Fruit fly (Drosophila melanogaster): ENCODE measurements around the gene milt.

Gene milt

DNA sequence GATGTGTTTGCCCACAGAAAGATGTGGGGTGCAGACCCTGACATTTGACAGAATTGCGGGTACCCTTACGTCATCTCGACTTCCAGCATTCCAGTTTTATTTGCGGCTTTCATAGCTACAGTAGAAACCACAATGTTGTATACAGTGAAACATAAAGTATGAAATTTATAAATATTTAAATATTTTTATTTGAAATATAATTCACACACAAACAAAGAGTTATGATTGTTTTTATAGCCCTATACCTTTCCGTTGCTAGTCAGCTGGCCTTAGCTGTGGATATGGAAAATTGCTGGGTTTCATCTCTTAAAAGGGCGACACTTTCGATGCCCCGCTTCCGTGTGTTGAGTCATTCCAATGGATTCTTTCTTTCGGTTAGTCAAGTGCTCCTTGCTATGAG is 53.3 kb downstream of the milt start (continued):
- TF ChIP-seq CG1603 (tag; optimal IDR thresholded peaks at IDR 0.05), result no peak
- no peak for TF ChIP-seq exex (tag; optimal IDR thresholded peaks at IDR 0.05)
- no peak for TF ChIP-seq tin (GFP tag; optimal IDR thresholded peaks at IDR 0.05)
- TF ChIP-seq CG34422 (GFP tag; IDR thresholded peaks at IDR 0.05), result no peak
- no peak for TF ChIP-seq CG4854 (GFP tag; optimal IDR thresholded peaks at IDR 0.05)
- no peak for TF ChIP-seq BEAF-32 (GFP tag; optimal IDR thresholded peaks at IDR 0.05)
- TF ChIP-seq Aef1 (GFP tag; IDR thresholded peaks at IDR 0.05), result peak; percentile 25; the same call in 1 of the 3 replicates
- TF ChIP-seq Sox100B (GFP tag; optimal IDR thresholded peaks at IDR 0.05), result no peak
- no peak for TF ChIP-seq CG4707 (GFP tag; optimal IDR thresholded peaks at IDR 0.05)
- no peak for TF ChIP-seq Camta (GFP tag; optimal IDR thresholded peaks at IDR 0.05)
- TF ChIP-seq CG6654 (GFP tag; optimal IDR thresholded peaks at IDR 0.05), result no peak
- no peak for TF ChIP-seq CG16863 (GFP tag; optimal IDR thresholded peaks at IDR 0.05)
- TF ChIP-seq CG2116 (GFP tag; optimal IDR thresholded peaks at IDR 0.05), result no peak
- TF ChIP-seq slou (GFP tag; optimal IDR thresholded peaks at IDR 0.05), result no peak
- peak; percentile 69 for TF ChIP-seq CG11696 (GFP tag; IDR thresholded peaks at IDR 0.05)
- TF ChIP-seq bcd (GFP tag; optimal IDR thresholded peaks at IDR 0.05), result peak; percentile 5
- no peak for TF ChIP-seq fru (optimal IDR thresholded peaks at IDR 0.05)
- TF ChIP-seq Hmx (GFP tag; optimal IDR thresholded peaks at IDR 0.05), result no peak
- TF ChIP-seq seq (GFP tag; IDR thresholded peaks at IDR 0.05), result no peak
- TF ChIP-seq CG16815 (GFP tag; optimal IDR thresholded peaks at IDR 0.05), result no peak
- TF ChIP-seq ara (GFP tag; IDR thresholded peaks at IDR 0.05), result peak; percentile 33; the same call in 1 of the 2 replicates
- no peak for TF ChIP-seq CG3726 (GFP tag; IDR thresholded peaks at IDR 0.05)

DNA sequence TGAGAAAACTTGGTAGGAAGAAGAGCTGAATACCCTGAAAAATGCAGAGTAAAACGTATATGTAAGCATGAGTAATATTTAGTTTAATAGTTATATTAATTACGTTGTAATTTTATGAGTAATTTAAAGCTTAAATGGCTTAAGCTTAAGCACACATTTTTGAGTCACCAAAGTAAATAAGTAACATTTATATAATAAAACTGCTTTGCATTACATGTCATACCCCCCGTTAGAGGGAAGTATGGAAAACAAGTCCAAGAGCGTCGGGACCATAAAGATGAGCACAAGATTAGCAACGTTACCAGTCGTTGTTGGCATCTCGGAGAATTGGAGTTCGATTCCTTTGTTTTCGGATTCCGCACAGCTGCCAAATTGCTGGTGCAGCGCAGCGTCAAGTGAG is 56.7 kb downstream of the milt start:
- 0 out of 3 replicates have a peak, but pooled peaks have one; percentile 26 for TF ChIP-seq row (GFP tag; IDR thresholded peaks at IDR 0.05)
- TF ChIP-seq MTF-1 (GFP tag; optimal IDR thresholded peaks at IDR 0.05; ENCODE audit: borderline replicate concordance), result no peak
- TF ChIP-seq nom (GFP tag; optimal IDR thresholded peaks at IDR 0.05), result no peak

DNA sequence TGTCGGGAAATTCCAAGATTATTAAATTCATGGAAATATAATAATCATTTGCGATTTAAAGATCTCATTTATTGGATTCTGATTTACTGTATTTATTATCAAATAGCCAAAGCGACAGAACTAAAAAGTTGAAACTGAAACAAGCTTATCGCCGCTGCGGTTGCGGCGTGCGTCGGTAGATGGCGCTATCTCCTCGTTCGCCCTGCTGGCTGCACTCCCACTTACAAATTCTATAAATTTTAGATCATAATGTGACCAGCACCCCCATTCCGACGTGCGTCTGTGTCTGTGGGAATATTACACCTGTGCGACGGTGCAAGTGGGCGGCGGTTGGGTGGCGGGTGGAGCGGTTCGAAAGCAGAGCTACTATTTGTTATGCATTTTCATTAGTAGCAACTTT is 59.8 kb downstream of the milt start:
- TF ChIP-seq Ets65A (GFP tag) (peak; percentile 83), CTCF (GFP tag; optimal IDR thresholded peaks at IDR 0.05) (peak; percentile 90), ewg (GFP tag; optimal IDR thresholded peaks at IDR 0.05) (no peak), stwl (tag; optimal IDR thresholded peaks at IDR 0.05) (peak; percentile 25)

- TF ChIP-seq Ptx1 (GFP tag; IDR thresholded peaks at IDR 0.05) (peak; percentile 46; the same call in 1 of the 2 replicates), HLH3B (GFP tag; IDR thresholded peaks at IDR 0.05) (no peak), CG17328 (GFP tag; IDR thresholded peaks at IDR 0.05) (no peak), CG11695 (GFP tag; IDR thresholded peaks at IDR 0.05) (no peak), kni (GFP tag; optimal IDR thresholded peaks at IDR 0.05) (no peak), CG9437 (GFP tag; optimal IDR thresholded peaks at IDR 0.05) (no peak), CG3065 (GFP tag; optimal IDR thresholded peaks at IDR 0.05) (no peak), CG17361 (GFP tag; IDR thresholded peaks at IDR 0.05) (no peak), CG11504 (tag; optimal IDR thresholded peaks at IDR 0.05) (peak; percentile 43), danr (GFP tag; IDR thresholded peaks at IDR 0.05) (no peak), CG8281 (tag; optimal IDR thresholded peaks at IDR 0.05) (no peak), Gsc (GFP tag; IDR thresholded peaks at IDR 0.05) (no peak), grau (tag; optimal IDR thresholded peaks at IDR 0.05) (peak; percentile 7), Mad (GFP tag; optimal IDR thresholded peaks at IDR 0.05) (no peak), gem (tag; optimal IDR thresholded peaks at IDR 0.05) (peak; percentile 6), Gug (GFP tag; IDR thresholded peaks at IDR 0.05) (no peak), ems (GFP tag; optimal IDR thresholded peaks at IDR 0.05) (no peak), CG10274 (GFP tag; optimal IDR thresholded peaks at IDR 0.05) (no peak), Xbp1 (GFP tag; optimal IDR thresholded peaks at IDR 0.05) (no peak), CG9932 (GFP tag; IDR thresholded peaks at IDR 0.05) (no peak), jumu (GFP tag; optimal IDR thresholded peaks at IDR 0.05) (no peak), Sox102F (GFP tag; optimal IDR thresholded peaks at IDR 0.05) (peak; percentile 9)
Measured at dm6 chr2L:7100830-7101229, 63.2 kb downstream of the milt start.
